Worm (Caenorhabditis elegans) whole organism, L4 larva: ENCODE measurements around the gene gei-13.

ENCODE experiments used
- F10B5.3 ChIP-seq: sonication (generic microtip); optimal IDR thresholded peaks from 2 replicates; lab custom pipeline; 2016; ENCODE audit warnings: mild to moderate bottlenecking, missing genetic modification characterization, missing compliant biosample characterization
- F26F4.8 ChIP-seq: fragments of 200-800 bp; sonication (Bioruptor generic); conservative IDR thresholded peaks from 2 replicates; pipeline ENCODE4 v1.3.6; 2022; ENCODE audit warnings: missing genetic modification characterization, missing compliant biosample characterization
- F37D6.2 ChIP-seq: sonication (generic microtip); optimal IDR thresholded peaks from 2 replicates; lab custom pipeline; 2016; ENCODE audit warnings: mild to moderate bottlenecking, missing genetic modification characterization, missing compliant biosample characterization
- T20F7.1 ChIP-seq: fragments of 200-800 bp; sonication (Bioruptor generic); optimal IDR thresholded peaks from 2 replicates; lab custom pipeline; 2018; ENCODE audit warnings: mild to moderate bottlenecking, missing genetic modification characterization, missing compliant biosample characterization
- T26A8.4 ChIP-seq: fragments of 200-800 bp; sonication (Bioruptor generic); IDR thresholded peaks from 2 replicates; pipeline ENCODE4 v1.3.6; 2022; ENCODE audit warnings: missing genetic modification characterization, missing compliant biosample characterization
- Y75B8A.6 ChIP-seq: fragments of 200-800 bp; sonication (Bioruptor generic); IDR thresholded peaks from 2 replicates; pipeline ENCODE4 v1.3.6; 2022; ENCODE audit warnings: missing genetic modification reagents, missing genetic modification characterization, missing compliant biosample characterization
- ceh-20 ChIP-seq: fragments of 200-800 bp; sonication (Bioruptor generic); IDR thresholded peaks from 2 replicates; pipeline ENCODE4 v1.3.6; 2022; ENCODE audit warnings: missing genetic modification reagents, missing genetic modification characterization, missing compliant biosample characterization
- ceh-28 ChIP-seq: fragments of 150-350 bp; optimal IDR thresholded peaks from 2 replicates; lab custom pipeline; 2014; ENCODE audit warnings: missing biosample characterization, missing genetic modification reagents, missing genetic modification characterization
- cey-2 ChIP-seq: sonication (generic microtip); optimal IDR thresholded peaks from 3 replicates; lab custom pipeline; 2017; ENCODE audit warnings: missing genetic modification characterization, mild to moderate bottlenecking, missing compliant biosample characterization, antibody characterized with exemption, borderline replicate concordance; ENCODE audit not compliant: insufficient read depth
- ctbp-1 ChIP-seq: fragments of 200-800 bp; sonication (Bioruptor generic); IDR thresholded peaks from 2 replicates; pipeline ENCODE4 v1.3.6; 2022; ENCODE audit warnings: missing genetic modification reagents, missing genetic modification characterization, missing compliant biosample characterization
- daf-12 ChIP-seq: fragments of 150-350 bp; optimal IDR thresholded peaks from 2 replicates; lab custom pipeline; 2014; ENCODE audit warnings: missing biosample characterization, missing genetic modification reagents, missing genetic modification characterization
- daf-16 ChIP-seq, 3 experiments: sonication (generic microtip); optimal IDR thresholded peaks; 2 replicates each; lab custom pipeline; 2016 to 2017; ENCODE audit warnings: missing genetic modification characterization in 3 of 3, missing genetic modification reagents in 3 of 3, mild to moderate bottlenecking in 2 of 3, missing compliant biosample characterization in 2 of 3, missing biosample characterization in 1 of 3, moderate library complexity in 1 of 3
- dmd-6 ChIP-seq: fragments of 200-800 bp; sonication (Bioruptor generic); IDR thresholded peaks from 2 replicates; pipeline ENCODE4 v1.3.6; 2022; ENCODE audit warnings: missing genetic modification reagents, missing genetic modification characterization, missing compliant biosample characterization
- dmd-9 ChIP-seq: fragments of 200-800 bp; sonication (Bioruptor generic); IDR thresholded peaks from 2 replicates; pipeline ENCODE4 v1.3.6; 2022; ENCODE audit warnings: missing genetic modification reagents, missing genetic modification characterization, missing compliant biosample characterization
- egl-43 ChIP-seq: fragments of 200-800 bp; sonication (Bioruptor generic); IDR thresholded peaks from 2 replicates; pipeline ENCODE4 v1.3.6; 2022; ENCODE audit warnings: missing genetic modification reagents, missing genetic modification characterization, missing compliant biosample characterization
- fkh-10 ChIP-seq: fragments of 150-350 bp; optimal IDR thresholded peaks from 2 replicates; lab custom pipeline; 2014; ENCODE audit warnings: missing biosample characterization, missing genetic modification reagents, missing genetic modification characterization
- hif-1 ChIP-seq, 2 experiments: sonication (generic microtip); optimal IDR thresholded peaks; 2 replicates each; lab custom pipeline; 2016 to 2017; ENCODE audit warnings: missing compliant biosample characterization in 2 of 2, missing genetic modification characterization in 2 of 2, missing genetic modification reagents in 2 of 2, missing genotype in 2 of 2, mild to moderate bottlenecking in 1 of 2
- hmg-1.1 ChIP-seq: fragments of 200-800 bp; sonication (Bioruptor generic); IDR thresholded peaks from 2 replicates; pipeline ENCODE4 v1.3.6; 2022; ENCODE audit warnings: missing genetic modification reagents, missing genetic modification characterization, missing compliant biosample characterization
- jun-1 ChIP-seq: fragments of 150-350 bp; optimal IDR thresholded peaks from 2 replicates; lab custom pipeline; 2014; ENCODE audit warnings: missing biosample characterization, missing genetic modification reagents, missing genetic modification characterization
- lin-1 ChIP-seq: fragments of 200-800 bp; sonication (Bioruptor generic); IDR thresholded peaks from 2 replicates; pipeline ENCODE4 v1.3.6; 2022; ENCODE audit warnings: missing genetic modification reagents, missing genetic modification characterization, missing compliant biosample characterization
- lin-38 ChIP-seq: fragments of 200-800 bp; sonication (Bioruptor generic); IDR thresholded peaks from 2 replicates; pipeline ENCODE4 v1.3.6; 2022; ENCODE audit warnings: missing genetic modification reagents, missing genetic modification characterization, missing compliant biosample characterization
- mdt-29 ChIP-seq: fragments of 200-800 bp; sonication (Bioruptor generic); IDR thresholded peaks from 2 replicates; pipeline ENCODE4 v1.3.6; 2022; ENCODE audit warnings: missing genetic modification reagents, missing genetic modification characterization, missing compliant biosample characterization
- mep-1 ChIP-seq: fragments of 150-350 bp; sonication (generic microtip); optimal IDR thresholded peaks from 3 replicates; lab custom pipeline; 2014; ENCODE audit warnings: missing biosample characterization, missing genetic modification characterization
- mxl-3 ChIP-seq: fragments of 200-800 bp; sonication (Bioruptor generic); optimal IDR thresholded peaks from 2 replicates; lab custom pipeline; 2018; ENCODE audit warnings: mild to moderate bottlenecking, missing genetic modification characterization, missing compliant biosample characterization
- nhr-111 ChIP-seq: fragments of 200-800 bp; sonication (Bioruptor generic); optimal IDR thresholded peaks from 2 replicates; lab custom pipeline; 2018; ENCODE audit warnings: mild to moderate bottlenecking, missing genetic modification characterization, missing compliant biosample characterization
- nhr-237 ChIP-seq: sonication (generic microtip); optimal IDR thresholded peaks from 2 replicates; lab custom pipeline; 2017; ENCODE audit warnings: missing biosample characterization, missing genetic modification characterization
- nhr-28 ChIP-seq: fragments of 150-350 bp; optimal IDR thresholded peaks from 2 replicates; lab custom pipeline; 2014; ENCODE audit warnings: missing biosample characterization, missing genetic modification characterization
- pha-4 ChIP-seq, 2 experiments: fragments of 150-350 bp in 1 of 2; fragments of 200-800 bp in 1 of 2; sonication (Bioruptor generic) in 1 of 2; IDR thresholded peaks in 1 of 2; optimal IDR thresholded peaks in 1 of 2; 2 replicates each; pipeline versions ENCODE4 v1.3.6 to Lab custom; 2014 to 2022; ENCODE audit warnings: missing genetic modification characterization in 2 of 2, missing genetic modification reagents in 2 of 2, missing biosample characterization in 1 of 2, missing compliant biosample characterization in 1 of 2
- php-3 ChIP-seq: fragments of 200-800 bp; sonication (Bioruptor generic); IDR thresholded peaks from 2 replicates; pipeline ENCODE4 v1.3.6; 2022; ENCODE audit warnings: missing genetic modification reagents, missing genetic modification characterization, missing compliant biosample characterization
- rbr-2 ChIP-seq: sonication (generic microtip); optimal IDR thresholded peaks from 2 replicates; lab custom pipeline; 2016; ENCODE audit warnings: missing genotype, missing genetic modification characterization, missing compliant biosample characterization
- set-16 ChIP-seq: fragments of 200-800 bp; sonication (Bioruptor generic); IDR thresholded peaks from 2 replicates; pipeline ENCODE4 v1.3.6; 2022; ENCODE audit warnings: missing genetic modification reagents, missing genetic modification characterization, missing compliant biosample characterization
- snpc-4 ChIP-seq: fragments of 150-350 bp; optimal IDR thresholded peaks from 2 replicates; lab custom pipeline; 2014; ENCODE audit warnings: missing biosample characterization, missing genetic modification characterization
- tra-1 ChIP-seq: fragments of 200-800 bp; sonication (Bioruptor generic); IDR thresholded peaks from 2 replicates; pipeline ENCODE4 v1.3.6; 2022; ENCODE audit warnings: missing genetic modification reagents, missing genetic modification characterization, missing compliant biosample characterization
- unc-62 ChIP-seq, 3 experiments: fragments of 150-350 bp in 1 of 3; sonication (generic microtip); optimal IDR thresholded peaks in 2 of 3; peaks in 1 of 3; 1 replicate in 1 of 3; 2 replicates in 2 of 3; lab custom pipeline; 2014 to 2017; ENCODE audit warnings: missing biosample characterization in 3 of 3, missing genetic modification characterization in 3 of 3, missing genetic modification reagents in 3 of 3, missing genotype in 1 of 3
- zfp-2 ChIP-seq: sonication (generic microtip); optimal IDR thresholded peaks from 2 replicates; lab custom pipeline; 2016; ENCODE audit warnings: mild to moderate bottlenecking, missing genetic modification characterization, missing compliant biosample characterization
- zip-2 ChIP-seq: fragments of 150-350 bp; optimal IDR thresholded peaks from 2 replicates; lab custom pipeline; 2014; ENCODE audit warnings: missing biosample characterization, missing genetic modification characterization
- ztf-7 ChIP-seq: fragments of 150-350 bp; optimal IDR thresholded peaks from 2 replicates; lab custom pipeline; 2014; ENCODE audit warnings: missing biosample characterization, missing genetic modification characterization

gei-13 gene

ce11 chrIII:9608650-9609049, 28.3 kb downstream of the gei-13 start, which contains the start of gene clec-161:
clec-161 (minus strand) TSS chrIII:9608750.
- TF ChIP-seq unc-62 (GFP tag; optimal IDR thresholded peaks at IDR 0.05 in 1 of 2; lab: Kevin White, UChicago) = peak in 1 of 2 experiments; percentile 43
- no peak for TF ChIP-seq unc-62 (tag; optimal IDR thresholded peaks at IDR 0.05; lab: Kevin White, UChicago)
- TF ChIP-seq pha-4 (GFP tag; IDR thresholded peaks at IDR 0.05; lab: Robert Waterston, UW) = no peak
- no peak for TF ChIP-seq pha-4 (tag; optimal IDR thresholded peaks at IDR 0.05; lab: Kevin White, UChicago)

- TF ChIP-seq nhr-28 (tag; lab: Kevin White, UChicago) (no peak), F26F4.8 (GFP tag; lab: Robert Waterston, UW) (no peak), cey-2 (tag; lab: Kevin White, UChicago) (no peak), zfp-2 (tag; lab: Kevin White, UChicago) (no peak), daf-16 (GFP tag; optimal IDR thresholded peaks at IDR 0.05; lab: Kevin White, UChicago) (no peak), daf-16 (tag; optimal IDR thresholded peaks at IDR 0.05; lab: Kevin White, UChicago) (no peak), F37D6.2 (tag; lab: Kevin White, UChicago) (no peak), ztf-7 (tag; lab: Kevin White, UChicago) (no peak), zip-2 (tag; lab: Kevin White, UChicago) (no peak), nhr-111 (GFP tag; lab: Kevin White, UChicago) (no peak), set-16 (no peak), rbr-2 (tag; lab: Kevin White, UChicago) (no peak), jun-1 (tag; lab: Kevin White, UChicago) (no peak), hmg-1.1 (GFP tag; lab: Robert Waterston, UW) (no peak), tra-1 (no peak), dmd-9 (no peak), ceh-28 (tag; lab: Kevin White, UChicago) (no peak), php-3 (no peak), lin-38 (GFP tag; lab: Robert Waterston, UW) (no peak), hif-1 (tag; optimal IDR thresholded peaks at IDR 0.05; lab: Kevin White, UChicago) (no peak)
- TF ChIP-seq, all 104 proteins: peak for 0
Observed at ce11 chrIII:9600645-9601044, 36.3 kb downstream of the gei-13 start, which contains the start of gene F58A4.2. F58A4.2 (minus strand) TSS chrIII:9600745.

- TF ChIP-seq F10B5.3 (no peak), nhr-237 (tag; lab: Kevin White, UChicago) (no peak), T20F7.1 (GFP tag; lab: Kevin White, UChicago) (no peak), mdt-29 (GFP tag; lab: Robert Waterston, UW) (no peak), mxl-3 (GFP tag; lab: Kevin White, UChicago) (no peak), fkh-10 (GFP tag; lab: Kevin White, UChicago) (no peak), daf-12 (tag; lab: Kevin White, UChicago) (no peak), mep-1 (tag; lab: Kevin White, UChicago) (no peak), T26A8.4 (no peak), ctbp-1 (GFP tag; lab: Robert Waterston, UW) (no peak), Y75B8A.6 (GFP tag; lab: Robert Waterston, UW) (no peak), ceh-20 (GFP tag; lab: Robert Waterston, UW) (no peak), snpc-4 (tag; lab: Kevin White, UChicago) (no peak)
- TF ChIP-seq, all 104 proteins: peak for 0
Observed at ce11 chrIII:9598168-9598567, 38.7 kb downstream of the gei-13 start, which contains the start of gene F58A4.1. F58A4.1 (plus strand) TSS chrIII:9598468.

DNA sequence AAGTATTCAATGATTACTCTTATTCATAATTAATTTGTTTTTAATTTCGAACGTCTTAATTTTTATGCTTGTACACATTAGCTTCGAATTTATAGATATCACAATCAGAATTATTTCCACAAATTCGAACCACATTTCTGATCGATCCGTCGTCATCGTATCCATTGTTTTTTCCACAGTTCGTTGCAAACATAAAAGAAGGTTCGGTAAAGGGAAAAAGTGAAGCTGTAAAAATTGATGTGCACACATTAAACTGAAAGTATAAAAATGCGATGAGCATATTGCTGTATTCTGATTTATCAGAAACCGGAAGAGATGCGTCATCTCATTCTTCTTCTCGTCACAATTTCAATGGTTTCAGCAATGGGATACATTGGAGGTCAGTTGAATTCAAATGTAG, 39.9 kb downstream of the gei-13 start, which contains the start of gene C48B4.12:
C48B4.12 (plus strand) TSS at position 301 of the 400 bp plus-strand sequence.
- no peak for TF ChIP-seq lin-1
- no peak for TF ChIP-seq egl-43 (GFP tag; lab: Robert Waterston, UW)
- TF ChIP-seq mdt-29 (GFP tag; lab: Robert Waterston, UW) = no peak
- TF ChIP-seq dmd-6 (GFP tag; lab: Robert Waterston, UW) = no peak
